Fruit fly (Drosophila melanogaster) whole organism, pupa: ENCODE results near the gene S.

ENCODE experiments used
- CG10348 ChIP-seq: fragments of 200-800 bp; sonication (Bioruptor generic); IDR thresholded peaks from 2 replicates; pipeline ENCODE4 v1.3.6; 2022; ENCODE audit warnings: missing biosample characterization, missing genetic modification characterization
- CG12605 ChIP-seq: fragments of 200-800 bp; sonication (Bioruptor generic); IDR thresholded peaks from 2 replicates; pipeline ENCODE4 v1.3.6; 2022; ENCODE audit warnings: missing biosample characterization, missing genetic modification characterization
- CG13204 ChIP-seq: fragments of 200-800 bp; sonication (Bioruptor generic); optimal IDR thresholded peaks from 2 replicates; lab custom pipeline; 2018; ENCODE audit warnings: missing biosample characterization, mild to moderate bottlenecking, missing genetic modification characterization, moderate library complexity
- CG14655 ChIP-seq: fragments of 200-800 bp; sonication (Bioruptor generic); optimal IDR thresholded peaks from 3 replicates; lab custom pipeline; 2017; ENCODE audit warnings: mild to moderate bottlenecking, missing biosample characterization, missing genetic modification reagents, missing genetic modification characterization
- CG17806 ChIP-seq: fragments of 200-800 bp; sonication (Bioruptor generic); optimal IDR thresholded peaks from 2 replicates; lab custom pipeline; 2018; ENCODE audit warnings: missing biosample characterization, mild to moderate bottlenecking, missing genetic modification characterization, moderate library complexity
- CG34367 ChIP-seq: fragments of 200-800 bp; sonication (Bioruptor generic); optimal IDR thresholded peaks from 2 replicates; lab custom pipeline; 2018; ENCODE audit warnings: missing biosample characterization, mild to moderate bottlenecking, missing genetic modification characterization
- CG4496 ChIP-seq: fragments of 200-800 bp; sonication (Bioruptor generic); IDR thresholded peaks from 3 replicates; pipeline ENCODE4 v1.3.6; 2022; ENCODE audit warnings: missing biosample characterization, missing genetic modification characterization
- CG8301 ChIP-seq: fragments of 200-800 bp; sonication (Bioruptor generic); optimal IDR thresholded peaks from 2 replicates; lab custom pipeline; 2018; ENCODE audit warnings: missing biosample characterization, mild to moderate bottlenecking, missing genetic modification characterization
- CG9948 ChIP-seq: fragments of 200-800 bp; sonication (Bioruptor generic); optimal IDR thresholded peaks from 2 replicates; lab custom pipeline; 2018; ENCODE audit warnings: missing biosample characterization, mild to moderate bottlenecking, missing genetic modification characterization, moderate library complexity
- EcR ChIP-seq: fragments of 200-800 bp; sonication (Bioruptor generic); optimal IDR thresholded peaks from 3 replicates; lab custom pipeline; 2019; ENCODE audit warnings: missing biosample characterization, missing genetic modification characterization, mild to moderate bottlenecking, moderate library complexity, missing genetic modification reagents
- Ets98B ChIP-seq: fragments of 200-800 bp; sonication (Bioruptor generic); IDR thresholded peaks from 2 replicates; pipeline ENCODE4 v1.3.6; 2022; ENCODE audit warnings: missing biosample characterization, missing genetic modification characterization
- Pif1B ChIP-seq: fragments of 200-800 bp; sonication (Bioruptor generic); optimal IDR thresholded peaks from 3 replicates; lab custom pipeline; 2016; ENCODE audit warnings: missing biosample characterization, missing genetic modification characterization
- fd96Ca ChIP-seq: fragments of 200-800 bp; sonication (Bioruptor generic); IDR thresholded peaks from 3 replicates; pipeline ENCODE4 v1.3.6; 2022; ENCODE audit warnings: missing biosample characterization, missing genetic modification characterization

dm6 chr2L:1075753-1076152, 1.9 kb downstream of the S start:
- TF ChIP-seq CG10348 (peak; percentile 78), CG12605 (GFP tag; lab: Robert Waterston, UW) (peak; percentile 62; the same call in 1 of the 2 replicates), Ets98B (peak; percentile 90), CG8301 (peak; percentile 78), fd96Ca (GFP tag; lab: Robert Waterston, UW) (peak; percentile 91), CG34367 (tag; lab: Kevin White, UChicago) (peak; percentile 26), CG17806 (tag; lab: Kevin White, UChicago) (peak; percentile 37), CG14655 (GFP tag; lab: Kevin White, UChicago) (no peak), CG4496 (GFP tag; lab: Robert Waterston, UW) (peak; percentile 92), CG9948 (tag; lab: Kevin White, UChicago) (peak; percentile 55), CG13204 (no peak), EcR (GFP tag; lab: Kevin White, UChicago) (no peak), Pif1B (no peak)
